Fruit fly (Drosophila melanogaster): ENCODE data around the gene CG6650.

The CG6650 gene

dm6 chr3L:14004963-14005458 lies 26.2 kb upstream of the CG6650 start (continued):
- peak; percentile 98 for TF ChIP-seq Sox102F (GFP tag; optimal IDR thresholded peaks at IDR 0.05)
- no peak for TF ChIP-seq CG6791 (GFP tag; IDR thresholded peaks at IDR 0.05; ENCODE audit: partially characterized antibody)
- TF ChIP-seq Doc3 (GFP tag; IDR thresholded peaks at IDR 0.05; ENCODE audit: partially characterized antibody), result no peak
- TF ChIP-seq Sox100B (GFP tag; optimal IDR thresholded peaks at IDR 0.05), result peak; percentile 93
- TF ChIP-seq CG17385 (GFP tag; optimal IDR thresholded peaks at IDR 0.05), result peak; percentile 91
- TF ChIP-seq CG15601 (tag; optimal IDR thresholded peaks at IDR 0.05), result peak; percentile 92
- peak; percentile 15 for TF ChIP-seq gfzf (GFP tag; optimal IDR thresholded peaks at IDR 0.05)
- peak; percentile 91 for TF ChIP-seq ftz-f1 (GFP tag; optimal IDR thresholded peaks at IDR 0.05)
- TF ChIP-seq tgo (GFP tag; IDR thresholded peaks at IDR 0.05), result peak; percentile 93
- TF ChIP-seq CG8478 (optimal IDR thresholded peaks at IDR 0.05), result no peak
- TF ChIP-seq CG1647 (GFP tag; optimal IDR thresholded peaks at IDR 0.05), result peak; percentile 96
- peak; percentile 95 for TF ChIP-seq CG12071 (GFP tag; optimal IDR thresholded peaks at IDR 0.05)
- TF ChIP-seq Adf1 (GFP tag; IDR thresholded peaks at IDR 0.05), result peak; percentile 75
- peak; percentile 93 for TF ChIP-seq Asciz (GFP tag; optimal IDR thresholded peaks at IDR 0.05)
- TF ChIP-seq Usf (GFP tag; optimal IDR thresholded peaks at IDR 0.05), result peak; percentile 66
- peak; percentile 91 for TF ChIP-seq salm (tag; optimal IDR thresholded peaks at IDR 0.05)
- peak; percentile 88 for TF ChIP-seq CG10147 (GFP tag; optimal IDR thresholded peaks at IDR 0.05)
- peak; percentile 91 for TF ChIP-seq Ptx1 (GFP tag; IDR thresholded peaks at IDR 0.05)
- TF ChIP-seq HmgD (GFP tag; optimal IDR thresholded peaks at IDR 0.05), result peak; percentile 87
- TF ChIP-seq CG7987 (GFP tag; optimal IDR thresholded peaks at IDR 0.05), result peak; percentile 87
- TF ChIP-seq CG6765 (GFP tag; optimal IDR thresholded peaks at IDR 0.05), result peak; percentile 88
- peak; percentile 75 for TF ChIP-seq MTF-1 (GFP tag; optimal IDR thresholded peaks at IDR 0.05; ENCODE audit: borderline replicate concordance)
- peak; percentile 93 for TF ChIP-seq eyg (GFP tag; optimal IDR thresholded peaks at IDR 0.05)
- TF ChIP-seq Max (GFP tag; optimal IDR thresholded peaks at IDR 0.05), result peak; percentile 92
- TF ChIP-seq Nf-YA (GFP tag; IDR thresholded peaks at IDR 0.05), result peak; percentile 95
- peak; percentile 94 for TF ChIP-seq CG11723 (GFP tag; optimal IDR thresholded peaks at IDR 0.05)
- peak; percentile 95 for TF ChIP-seq Mad (GFP tag; optimal IDR thresholded peaks at IDR 0.05)
- TF ChIP-seq CG10274 (GFP tag; optimal IDR thresholded peaks at IDR 0.05), result peak; percentile 81
- TF ChIP-seq tll (GFP tag; optimal IDR thresholded peaks at IDR 0.05), result no peak
- peak; percentile 95 for TF ChIP-seq crc (GFP tag; optimal IDR thresholded peaks at IDR 0.05)
- peak; percentile 93 for TF ChIP-seq Six4 (GFP tag; optimal IDR thresholded peaks at IDR 0.05)
- peak; percentile 97 for TF ChIP-seq lab (GFP tag; optimal IDR thresholded peaks at IDR 0.05)
- peak in 1 of 3 experiments; percentile 77 for TF ChIP-seq lola (GFP tag; optimal IDR thresholded peaks at IDR 0.05)
- peak; percentile 95 for TF ChIP-seq Atf-2 (GFP tag; optimal IDR thresholded peaks at IDR 0.05)
- no peak for TF ChIP-seq tio (GFP tag; optimal IDR thresholded peaks at IDR 0.05)
- TF ChIP-seq zen (tag; optimal IDR thresholded peaks at IDR 0.05), result peak; percentile 87
- no peak for TF ChIP-seq CG16813 (GFP tag; IDR thresholded peaks at IDR 0.05; ENCODE audit: partially characterized antibody)
- TF ChIP-seq CG12104 (GFP tag; optimal IDR thresholded peaks at IDR 0.05), result peak; percentile 88
- TF ChIP-seq Dref (GFP tag; IDR thresholded peaks at IDR 0.05), result no peak
- peak; percentile 100 for TF ChIP-seq chinmo (GFP tag; IDR thresholded peaks at IDR 0.05; ENCODE audit: partially characterized antibody)
- peak; percentile 94 for TF ChIP-seq Blimp-1 (GFP tag; optimal IDR thresholded peaks at IDR 0.05)
- TF ChIP-seq Sry-δ (GFP tag; optimal IDR thresholded peaks at IDR 0.05), result peak; percentile 73
- peak; percentile 86 for TF ChIP-seq scrt (GFP tag; optimal IDR thresholded peaks at IDR 0.05)
- peak; percentile 96 for TF ChIP-seq ab (GFP tag; optimal IDR thresholded peaks at IDR 0.05)
- TF ChIP-seq CG30020 (tag; optimal IDR thresholded peaks at IDR 0.05), result peak; percentile 69
- TF ChIP-seq CG6254 (GFP tag; optimal IDR thresholded peaks at IDR 0.05), result peak; percentile 89
- peak; percentile 94 for TF ChIP-seq zfh1 (GFP tag; IDR thresholded peaks at IDR 0.05)
- peak; percentile 92 for TF ChIP-seq CG34376 (GFP tag; optimal IDR thresholded peaks at IDR 0.05)
- TF ChIP-seq CG9817 (tag; optimal IDR thresholded peaks at IDR 0.05), result peak; percentile 95

Data from whole organism, embryonic.